Fruit fly (Drosophila melanogaster): ENCODE measurements around the gene Nepl8.

DNA sequence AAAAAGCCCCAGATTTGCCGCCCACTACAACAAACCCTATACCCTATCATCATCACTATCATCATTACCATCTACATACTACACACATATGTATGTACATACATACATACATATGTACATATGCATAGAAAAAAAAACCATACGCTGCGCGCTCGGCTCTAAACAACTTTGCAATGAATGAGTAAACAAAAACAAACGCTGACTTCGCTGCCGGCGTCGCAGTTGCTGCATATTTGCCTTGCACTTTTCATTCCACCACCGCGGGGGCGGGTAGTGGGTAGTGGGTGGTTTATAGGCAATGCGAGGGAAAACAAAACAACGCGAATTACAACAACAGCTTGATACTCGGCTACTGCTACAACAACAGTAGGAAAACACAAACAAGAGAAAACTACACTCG is 35.1 kb downstream of the Nepl8 start:
- no peak for TF ChIP-seq EcR (GFP tag; optimal IDR thresholded peaks at IDR 0.05)
- TF ChIP-seq Dll (optimal IDR thresholded peaks at IDR 0.05): no peak
- no peak for TF ChIP-seq psq (optimal IDR thresholded peaks at IDR 0.05)
- TF ChIP-seq pan (optimal IDR thresholded peaks at IDR 0.05): no peak

Measured in whole organism.